Worm (Caenorhabditis elegans) whole organism, young adult: Measurements from ENCODE around the gene sgca-1.

Experiments
- C17E4.6 ChIP-seq: fragments of 200-800 bp; sonication (Bioruptor generic); IDR thresholded peaks from 2 replicates; pipeline ENCODE4 v1.3.6; 2022; ENCODE audit warnings: missing genetic modification reagents, missing genetic modification characterization, missing compliant biosample characterization
- F49E8.2 ChIP-seq: sonication (generic microtip); optimal IDR thresholded peaks from 3 replicates; lab custom pipeline; 2017; ENCODE audit warnings: missing genetic modification characterization, mild to moderate bottlenecking, missing compliant biosample characterization, antibody characterized with exemption, moderate library complexity; ENCODE audit not compliant: insufficient read depth
- T26A5.8 ChIP-seq: sonication (generic microtip); optimal IDR thresholded peaks from 2 replicates; lab custom pipeline; 2016; ENCODE audit warnings: missing genetic modification characterization, missing compliant biosample characterization
- Y67H2A.10 ChIP-seq: fragments of 200-800 bp; sonication (Bioruptor generic); conservative IDR thresholded peaks from 2 replicates; pipeline ENCODE4 v1.3.6; 2022; ENCODE audit warnings: missing genetic modification reagents, missing genetic modification characterization, missing compliant biosample characterization
- Y79H2A.3 ChIP-seq: fragments of 200-800 bp; sonication (Bioruptor generic); conservative IDR thresholded peaks from 2 replicates; pipeline ENCODE4 v1.3.6; 2022; ENCODE audit warnings: missing genetic modification reagents, missing genetic modification characterization, missing compliant biosample characterization
- ceh-100 ChIP-seq: fragments of 200-800 bp; sonication (Bioruptor generic); IDR thresholded peaks from 2 replicates; pipeline ENCODE4 v1.3.6; 2022; ENCODE audit warnings: missing genetic modification reagents, missing genetic modification characterization, missing compliant biosample characterization
- hlh-12 ChIP-seq: sonication (generic microtip); optimal IDR thresholded peaks from 2 replicates; lab custom pipeline; 2016; ENCODE audit warnings: missing genetic modification characterization, missing compliant biosample characterization
- hsf-1 ChIP-seq: fragments of 200-800 bp; sonication (Bioruptor generic); IDR thresholded peaks from 2 replicates; pipeline ENCODE4 v1.3.6; 2022; ENCODE audit warnings: missing genetic modification reagents, missing genetic modification characterization, missing compliant biosample characterization
- let-526 ChIP-seq: fragments of 200-800 bp; sonication (Bioruptor generic); IDR thresholded peaks from 2 replicates; pipeline ENCODE4 v1.3.6; 2022; ENCODE audit warnings: missing genetic modification reagents, missing genetic modification characterization, missing compliant biosample characterization
- madf-8 ChIP-seq: fragments of 200-800 bp; sonication (Bioruptor generic); conservative IDR thresholded peaks from 2 replicates; pipeline ENCODE4 v1.3.6; 2022; ENCODE audit warnings: missing genetic modification reagents, missing genetic modification characterization, missing compliant biosample characterization
- sea-2 ChIP-seq: fragments of 200-800 bp; sonication (Bioruptor generic); IDR thresholded peaks from 2 replicates; pipeline ENCODE4 v1.3.6; 2022; ENCODE audit warnings: missing genetic modification characterization, missing compliant biosample characterization
- tlf-1 ChIP-seq: fragments of 200-800 bp; sonication (Bioruptor generic); optimal IDR thresholded peaks from 2 replicates; lab custom pipeline; 2018; ENCODE audit warnings: mild to moderate bottlenecking, missing genetic modification characterization, missing compliant biosample characterization
- ztf-3 ChIP-seq: fragments of 200-800 bp; sonication (Bioruptor generic); optimal IDR thresholded peaks from 2 replicates; lab custom pipeline; 2018; ENCODE audit warnings: mild to moderate bottlenecking, missing genetic modification characterization, missing compliant biosample characterization

DNA sequence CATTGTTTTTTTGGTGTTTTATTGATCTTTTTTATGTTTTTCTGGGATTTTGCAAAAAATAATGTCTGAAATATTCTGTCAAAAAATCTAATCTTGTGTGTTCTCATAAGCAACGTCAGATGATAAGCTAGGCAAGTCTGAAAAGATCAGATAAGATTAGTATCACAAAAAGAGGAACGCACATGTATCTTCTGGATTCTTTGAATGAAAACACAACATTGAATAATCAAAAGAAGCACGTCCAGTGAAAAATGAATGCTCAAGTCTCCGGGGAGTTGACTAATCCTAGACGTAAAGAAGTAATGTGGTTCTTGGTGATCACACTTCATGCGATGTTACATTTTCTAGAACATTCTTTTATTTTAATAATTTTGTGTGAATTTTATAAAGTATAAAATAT, 16.1 kb upstream of the sgca-1 start:
- TF ChIP-seq tlf-1 (GFP tag; lab: Kevin White, UChicago) (no peak), sea-2 (GFP tag; lab: Robert Waterston, UW) (no peak), ztf-3 (no peak), Y79H2A.3 (no peak), Y67H2A.10 (GFP tag; lab: Robert Waterston, UW) (no peak), T26A5.8 (tag; lab: Kevin White, UChicago) (no peak), let-526 (GFP tag; lab: Robert Waterston, UW) (no peak), madf-8 (no peak), hsf-1 (GFP tag; lab: Robert Waterston, UW) (no peak), hlh-12 (tag; lab: Kevin White, UChicago) (no peak), F49E8.2 (tag; lab: Kevin White, UChicago) (no peak), ceh-100 (GFP tag; lab: Robert Waterston, UW) (no peak), C17E4.6 (no peak)
